Worm (Caenorhabditis elegans): ENCODE data around the gene T26E4.3.

ce11 chrV:15741851-15742250 lies 40.7 kb upstream of the T26E4.3 start, which contains the start of gene str-18:
- TF ChIP-seq aly-2 (tag; optimal IDR thresholded peaks at IDR 0.05): no peak
- TF ChIP-seq nhr-25 (tag; optimal IDR thresholded peaks at IDR 0.05): no peak
- TF ChIP-seq nhr-11 (tag; optimal IDR thresholded peaks at IDR 0.05): no peak
- no peak for TF ChIP-seq fos-1 (tag; optimal IDR thresholded peaks at IDR 0.05)
- no peak for TF ChIP-seq pha-4 (tag; optimal IDR thresholded peaks at IDR 0.05)
- no peak for TF ChIP-seq zag-1 (tag; optimal IDR thresholded peaks at IDR 0.05)
- TF ChIP-seq skn-1 (tag; optimal IDR thresholded peaks at IDR 0.05): no peak
- TF ChIP-seq ztf-11 (tag; optimal IDR thresholded peaks at IDR 0.05): no peak
- no peak for TF ChIP-seq nhr-76 (tag; optimal IDR thresholded peaks at IDR 0.05)
- TF ChIP-seq nhr-77 (tag; optimal IDR thresholded peaks at IDR 0.05): no peak
- no peak for TF ChIP-seq nhr-28 (tag; optimal IDR thresholded peaks at IDR 0.05)
- no peak for TF ChIP-seq hmg-11 (tag; optimal IDR thresholded peaks at IDR 0.05)
- TF ChIP-seq lin-15B (tag; optimal IDR thresholded peaks at IDR 0.05): no peak
- no peak for TF ChIP-seq nhr-237 (tag; optimal IDR thresholded peaks at IDR 0.05)

Measured in whole organism, L3 larva.